Worm (Caenorhabditis elegans): ENCODE results near the gene cdh-4.

The cdh-4 gene

ce11 chrIII:4506140-4506539 is 14.0 kb upstream of the cdh-4 start:
- no peak for TF ChIP-seq nhr-90 (tag; optimal IDR thresholded peaks at IDR 0.05; ENCODE audit: poor library complexity)
- peak; percentile 26 for TF ChIP-seq tlp-1 (tag; optimal IDR thresholded peaks at IDR 0.05)
- TF ChIP-seq pqm-1 (tag; optimal IDR thresholded peaks at IDR 0.05) = peak; percentile 43
- TF ChIP-seq elt-2 (tag; optimal IDR thresholded peaks at IDR 0.05) = peak; percentile 76

ce11 chrIII:4506590-4507128 is 13.5 kb upstream of the cdh-4 start:
- TF ChIP-seq nhr-85 (tag) (peak; percentile 38), efl-1 (optimal IDR thresholded peaks at IDR 0.05) (no peak), efl-1 (GFP tag; optimal IDR thresholded peaks at IDR 0.05 in 1 of 2) (peak in 1 of 2 experiments; percentile 61), elt-3 (tag; optimal IDR thresholded peaks at IDR 0.05) (no peak), hlh-4 (tag; optimal IDR thresholded peaks at IDR 0.05) (no peak)

ce11 chrIII:4508064-4508905 is 11.9 kb upstream of the cdh-4 start, which contains the start of the genes cct-5 and F25F2.1:
TSS of gene cct-5 (minus strand) at chrIII:4508114.
TSS of gene F25F2.1 (plus strand) at chrIII:4508855.
- TF ChIP-seq rnt-1 (tag; optimal IDR thresholded peaks at IDR 0.05) = peak; percentile 57
- TF ChIP-seq mep-1 (tag; optimal IDR thresholded peaks at IDR 0.05) = peak; percentile 91
- TF ChIP-seq hlh-17 (GFP tag; optimal IDR thresholded peaks at IDR 0.05; ENCODE audit: borderline replicate concordance) = no peak
- TF ChIP-seq xbp-1 (tag; optimal IDR thresholded peaks at IDR 0.05) = peak; percentile 39
- no peak for TF ChIP-seq tlp-1 (tag; optimal IDR thresholded peaks at IDR 0.05)
- peak; percentile 58 to 80 for TF ChIP-seq efl-1 (optimal IDR thresholded peaks at IDR 0.05)
- peak; percentile 89 to 98 for TF ChIP-seq efl-1 (GFP tag; optimal IDR thresholded peaks at IDR 0.05 in 1 of 2)
- peak in 1 of 6 experiments; percentile 23 for TF ChIP-seq elt-3 (tag; optimal IDR thresholded peaks at IDR 0.05)
- TF ChIP-seq hlh-4 (tag; optimal IDR thresholded peaks at IDR 0.05) = no peak
- peak in 1 of 2 experiments; percentile 55 for TF ChIP-seq mdl-1 (tag; optimal IDR thresholded peaks at IDR 0.05)
- no peak for TF ChIP-seq lin-15B (tag; optimal IDR thresholded peaks at IDR 0.05)
- TF ChIP-seq hpl-2 (GFP tag; optimal IDR thresholded peaks at IDR 0.05) = no peak
- no peak for TF ChIP-seq ztf-4 (tag; optimal IDR thresholded peaks at IDR 0.05)
- TF ChIP-seq elt-2 (tag; optimal IDR thresholded peaks at IDR 0.05) = peak; percentile 17
- TF ChIP-seq efl-3 (GFP tag; optimal IDR thresholded peaks at IDR 0.05) = no peak
- TF ChIP-seq lir-3 (tag; optimal IDR thresholded peaks at IDR 0.05; ENCODE audit: poor library complexity) = no peak
- no peak for TF ChIP-seq sptf-1 (tag; optimal IDR thresholded peaks at IDR 0.05)
- no peak for TF ChIP-seq ets-5 (GFP tag; IDR thresholded peaks at IDR 0.05)
- no peak for TF ChIP-seq irx-1 (tag; optimal IDR thresholded peaks at IDR 0.05)
- peak; percentile 64 for TF ChIP-seq lin-14 (GFP tag; optimal IDR thresholded peaks at IDR 0.05)
- peak; percentile 52 for TF ChIP-seq nhr-19 (GFP tag; conservative IDR thresholded peaks at IDR 0.05)
- peak; percentile 56 for TF ChIP-seq nhr-20 (tag; optimal IDR thresholded peaks at IDR 0.05)
- peak; percentile 94 for TF ChIP-seq F16B12.6 (tag; optimal IDR thresholded peaks at IDR 0.05)
- no peak for TF ChIP-seq pax-3 (tag; optimal IDR thresholded peaks at IDR 0.05)
- TF ChIP-seq sox-4 (tag; optimal IDR thresholded peaks at IDR 0.05) = no peak
- peak; percentile 80 for TF ChIP-seq snu-23 (GFP tag; optimal IDR thresholded peaks at IDR 0.05)
- TF ChIP-seq C16A3.4 (tag; optimal IDR thresholded peaks at IDR 0.05) = peak; percentile 64
- TF ChIP-seq fkh-10 (GFP tag; optimal IDR thresholded peaks at IDR 0.05) = no peak
- TF ChIP-seq tbx-2 (tag; optimal IDR thresholded peaks at IDR 0.05) = peak; percentile 39
- TF ChIP-seq ceh-82 (tag; optimal IDR thresholded peaks at IDR 0.05) = peak in 2 of 3 experiments; percentile 2 to 77
- TF ChIP-seq Y116A8C.19 (tag; optimal IDR thresholded peaks at IDR 0.05; ENCODE audit: borderline replicate concordance) = no peak
- peak; percentile 65 for TF ChIP-seq skn-1 (tag; optimal IDR thresholded peaks at IDR 0.05)
- TF ChIP-seq fkh-8 (tag; optimal IDR thresholded peaks at IDR 0.05) = peak; percentile 39
- peak; percentile 37; the same call in 1 of the 2 replicates for TF ChIP-seq isw-1 (GFP tag; IDR thresholded peaks at IDR 0.05)
- peak; percentile 36 for TF ChIP-seq nhr-90 (tag; optimal IDR thresholded peaks at IDR 0.05; ENCODE audit: poor library complexity)
- TF ChIP-seq sup-37 (GFP tag; optimal IDR thresholded peaks at IDR 0.05) = no peak
- no peak for TF ChIP-seq nhr-77 (tag; optimal IDR thresholded peaks at IDR 0.05)
- TF ChIP-seq lin-13 (GFP tag; optimal IDR thresholded peaks at IDR 0.05) = peak; percentile 40
- no peak for TF ChIP-seq ceh-88 (GFP tag; IDR thresholded peaks at IDR 0.05)
- peak; percentile 1 for TF ChIP-seq C04F5.9 (tag; optimal IDR thresholded peaks at IDR 0.05)
- peak; percentile 44 for TF ChIP-seq dsc-1 (tag; optimal IDR thresholded peaks at IDR 0.05)
- no peak for TF ChIP-seq ceh-8 (GFP tag; optimal IDR thresholded peaks at IDR 0.05)
- TF ChIP-seq ztf-11 (tag; optimal IDR thresholded peaks at IDR 0.05) = no peak
